Fruit fly (Drosophila melanogaster) S2 (cell line): ENCODE results near the gene CG1024.

Experiments used
- CG8478 ChIP-seq: fragments of >200 bp; optimal IDR thresholded peaks from 2 replicates; lab custom pipeline; 2018
- CTCF ChIP-seq, 2 experiments: fragments of >200 bp; optimal IDR thresholded peaks; 2 replicates each; lab custom pipeline; 2018

DNA sequence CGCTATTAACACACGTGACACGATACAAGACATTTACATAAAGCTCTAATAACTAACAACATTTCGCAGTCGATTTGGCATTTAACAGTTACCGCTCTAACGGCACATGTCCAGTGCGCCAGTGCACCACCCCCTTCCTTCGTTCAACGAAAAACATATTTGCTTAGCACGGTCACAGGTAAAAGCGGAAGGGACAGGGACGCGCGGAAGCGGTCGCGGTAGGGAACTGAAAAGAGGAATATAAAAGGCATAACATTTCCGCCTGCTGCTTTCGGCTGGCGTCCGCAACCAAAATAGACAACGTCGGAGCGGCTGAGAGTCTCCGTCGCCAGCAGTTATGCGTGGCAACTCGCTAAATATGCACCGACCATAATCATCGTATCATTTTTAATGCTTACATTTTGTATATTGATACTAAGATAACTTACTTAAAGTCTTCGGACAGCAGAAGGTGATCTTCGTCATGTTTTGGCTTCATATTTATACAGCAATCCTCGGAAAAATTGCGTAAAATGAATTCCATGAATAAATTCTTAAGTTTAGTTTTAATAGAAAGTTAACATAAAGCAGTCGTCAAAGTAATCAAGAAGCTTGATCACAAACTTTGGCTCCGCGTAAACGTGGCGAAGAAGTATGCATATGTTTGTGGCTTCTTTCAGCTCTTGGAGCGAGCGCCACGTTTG, 28.3 kb downstream of the CG1024 start:
- TF ChIP-seq CTCF (optimal IDR thresholded peaks at IDR 0.05; lab: Kevin White, UChicago) (no peak), CG8478 (lab: Kevin White, UChicago) (no peak)
